Fruit fly (Drosophila melanogaster) whole organism, pupa: ENCODE measurements around the gene CG42718.

Experiments
- CG10348 ChIP-seq: fragments of 200-800 bp; sonication (Bioruptor generic); IDR thresholded peaks from 2 replicates; pipeline ENCODE4 v1.3.6; 2022; ENCODE audit warnings: missing biosample characterization, missing genetic modification characterization
- CG12605 ChIP-seq: fragments of 200-800 bp; sonication (Bioruptor generic); IDR thresholded peaks from 2 replicates; pipeline ENCODE4 v1.3.6; 2022; ENCODE audit warnings: missing biosample characterization, missing genetic modification characterization
- CG13204 ChIP-seq: fragments of 200-800 bp; sonication (Bioruptor generic); optimal IDR thresholded peaks from 2 replicates; lab custom pipeline; 2018; ENCODE audit warnings: missing biosample characterization, mild to moderate bottlenecking, missing genetic modification characterization, moderate library complexity
- CG14655 ChIP-seq: fragments of 200-800 bp; sonication (Bioruptor generic); optimal IDR thresholded peaks from 3 replicates; lab custom pipeline; 2017; ENCODE audit warnings: mild to moderate bottlenecking, missing biosample characterization, missing genetic modification reagents, missing genetic modification characterization
- CG15710 ChIP-seq: fragments of 200-800 bp; sonication (Bioruptor generic); optimal IDR thresholded peaks from 2 replicates; lab custom pipeline; 2018; ENCODE audit warnings: missing biosample characterization, mild to moderate bottlenecking, missing genetic modification characterization, moderate library complexity
- CG17806 ChIP-seq: fragments of 200-800 bp; sonication (Bioruptor generic); optimal IDR thresholded peaks from 2 replicates; lab custom pipeline; 2018; ENCODE audit warnings: missing biosample characterization, mild to moderate bottlenecking, missing genetic modification characterization, moderate library complexity
- CG32121 ChIP-seq: fragments of 200-800 bp; sonication (Bioruptor generic); IDR thresholded peaks from 2 replicates; pipeline ENCODE4 v1.3.6; 2022; ENCODE audit warnings: missing biosample characterization, missing genetic modification characterization
- CG34367 ChIP-seq: fragments of 200-800 bp; sonication (Bioruptor generic); optimal IDR thresholded peaks from 2 replicates; lab custom pipeline; 2018; ENCODE audit warnings: missing biosample characterization, mild to moderate bottlenecking, missing genetic modification characterization
- CG4496 ChIP-seq: fragments of 200-800 bp; sonication (Bioruptor generic); IDR thresholded peaks from 3 replicates; pipeline ENCODE4 v1.3.6; 2022; ENCODE audit warnings: missing biosample characterization, missing genetic modification characterization
- CG8159 ChIP-seq: fragments of 200-800 bp; sonication (Bioruptor generic); optimal IDR thresholded peaks from 3 replicates; lab custom pipeline; 2018; ENCODE audit warnings: missing biosample characterization, mild to moderate bottlenecking, missing genetic modification characterization, moderate library complexity
- CG8301 ChIP-seq: fragments of 200-800 bp; sonication (Bioruptor generic); optimal IDR thresholded peaks from 2 replicates; lab custom pipeline; 2018; ENCODE audit warnings: missing biosample characterization, mild to moderate bottlenecking, missing genetic modification characterization
- CG9948 ChIP-seq: fragments of 200-800 bp; sonication (Bioruptor generic); optimal IDR thresholded peaks from 2 replicates; lab custom pipeline; 2018; ENCODE audit warnings: missing biosample characterization, mild to moderate bottlenecking, missing genetic modification characterization, moderate library complexity
- D1 ChIP-seq: fragments of 200-800 bp; sonication (Bioruptor generic); optimal IDR thresholded peaks from 2 replicates; lab custom pipeline; 2018; ENCODE audit warnings: missing biosample characterization, mild to moderate bottlenecking, missing genetic modification characterization, moderate library complexity
- EcR ChIP-seq: fragments of 200-800 bp; sonication (Bioruptor generic); optimal IDR thresholded peaks from 3 replicates; lab custom pipeline; 2019; ENCODE audit warnings: missing biosample characterization, missing genetic modification characterization, mild to moderate bottlenecking, moderate library complexity, missing genetic modification reagents
- Ets98B ChIP-seq: fragments of 200-800 bp; sonication (Bioruptor generic); IDR thresholded peaks from 2 replicates; pipeline ENCODE4 v1.3.6; 2022; ENCODE audit warnings: missing biosample characterization, missing genetic modification characterization
- Pif1A ChIP-seq: fragments of 200-800 bp; sonication (Bioruptor generic); optimal IDR thresholded peaks from 3 replicates; lab custom pipeline; 2016; ENCODE audit warnings: missing biosample characterization, missing genetic modification characterization
- Pif1B ChIP-seq: fragments of 200-800 bp; sonication (Bioruptor generic); optimal IDR thresholded peaks from 3 replicates; lab custom pipeline; 2016; ENCODE audit warnings: missing biosample characterization, missing genetic modification characterization
- Snoo ChIP-seq: fragments of 200-800 bp; sonication (Bioruptor generic); optimal IDR thresholded peaks from 3 replicates; lab custom pipeline; 2017; ENCODE audit warnings: missing biosample characterization, mild to moderate bottlenecking, missing genetic modification characterization, inconsistent platforms
- fd96Ca ChIP-seq: fragments of 200-800 bp; sonication (Bioruptor generic); IDR thresholded peaks from 3 replicates; pipeline ENCODE4 v1.3.6; 2022; ENCODE audit warnings: missing biosample characterization, missing genetic modification characterization
- gl ChIP-seq: fragments of 200-800 bp; sonication (Bioruptor generic); optimal IDR thresholded peaks from 2 replicates; lab custom pipeline; 2018; ENCODE audit warnings: missing biosample characterization, mild to moderate bottlenecking, missing genetic modification characterization
- rn ChIP-seq: fragments of 200-800 bp; sonication (Bioruptor generic); IDR thresholded peaks from 2 replicates; pipeline ENCODE4 v1.3.6; 2022; ENCODE audit warnings: missing biosample characterization, missing genetic modification characterization

Gene CG42718

DNA sequence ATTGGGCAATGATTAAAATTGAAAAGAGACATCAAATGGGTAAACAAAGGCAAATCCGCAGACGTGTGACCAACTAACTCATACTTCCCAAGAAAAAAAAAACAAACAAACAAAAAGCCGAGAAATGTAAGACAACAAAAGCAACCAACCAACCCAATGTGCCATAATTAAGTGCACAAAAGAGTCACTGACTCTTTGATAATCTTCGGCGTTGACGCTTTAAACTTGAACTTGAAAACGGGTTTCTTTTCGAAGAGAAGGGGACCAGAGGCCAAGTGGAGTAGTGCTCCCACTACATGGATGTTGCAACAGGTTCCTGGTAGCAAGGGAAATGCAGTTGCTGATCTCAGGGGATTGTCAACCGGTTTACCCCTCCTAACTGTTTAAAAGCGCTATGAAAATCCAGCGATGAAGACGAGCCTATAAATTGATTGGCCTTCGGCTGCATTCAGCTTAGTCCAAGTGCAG lies 41.1 kb downstream of the CG42718 start, which contains the start of gene CG13064:
Gene CG13064, plus strand, starts transcription at position 418 of the 468 bp plus-strand sequence.
- no peak for TF ChIP-seq CG10348
- peak; percentile 96 for TF ChIP-seq EcR (GFP tag; lab: Kevin White, UChicago)

dm6 chr3L:16279171-16279570 lies 41.9 kb downstream of the CG42718 start, which contains the start of gene CG13050:
CG13050 (minus strand) TSS chr3L:16279271.
- TF ChIP-seq Ets98B (GFP tag; lab: Robert Waterston, UW) (no peak), fd96Ca (GFP tag; lab: Robert Waterston, UW) (no peak), CG14655 (GFP tag; lab: Kevin White, UChicago) (no peak), CG8159 (tag; lab: Kevin White, UChicago) (no peak), CG12605 (GFP tag; lab: Robert Waterston, UW) (no peak), CG4496 (GFP tag; lab: Robert Waterston, UW) (no peak), Pif1B (GFP tag; lab: Kevin White, UChicago) (no peak), CG34367 (tag; lab: Kevin White, UChicago) (no peak), gl (no peak), CG32121 (no peak), Pif1A (no peak), D1 (tag; lab: Kevin White, UChicago) (no peak)

- TF ChIP-seq CG34367 (tag; lab: Kevin White, UChicago) (no peak), CG17806 (tag; lab: Kevin White, UChicago) (no peak), CG9948 (tag; lab: Kevin White, UChicago) (no peak), Pif1B (GFP tag; lab: Kevin White, UChicago) (no peak), gl (no peak), rn (GFP tag; lab: Robert Waterston, UW) (no peak), Pif1A (no peak), Ets98B (GFP tag; lab: Robert Waterston, UW) (no peak), EcR (GFP tag; lab: Kevin White, UChicago) (no peak), CG8159 (tag; lab: Kevin White, UChicago) (no peak), D1 (tag; lab: Kevin White, UChicago) (no peak), CG14655 (GFP tag; lab: Kevin White, UChicago) (no peak), CG10348 (no peak), CG4496 (GFP tag; lab: Robert Waterston, UW) (no peak), CG8301 (no peak), CG12605 (GFP tag; lab: Robert Waterston, UW) (no peak), CG15710 (tag; lab: Kevin White, UChicago) (no peak), Snoo (tag; lab: Kevin White, UChicago) (no peak), CG32121 (no peak), fd96Ca (GFP tag; lab: Robert Waterston, UW) (no peak)
These were observed 43.9 kb downstream of the CG42718 start, which contains the start of gene CG13065 for dm6 chr3L:16277135-16277534. CG13065 (plus strand) TSS chr3L:16277435.

dm6 chr3L:16275391-16276017 lies 45.6 kb downstream of the CG42718 start:
- TF ChIP-seq CG12605 (GFP tag; lab: Robert Waterston, UW): no peak
- no peak for TF ChIP-seq D1 (tag; lab: Kevin White, UChicago)
- TF ChIP-seq CG10348: no peak
- TF ChIP-seq EcR (GFP tag; lab: Kevin White, UChicago): peak; percentile 75
- TF ChIP-seq CG8159 (tag; lab: Kevin White, UChicago): peak; percentile 63
- no peak for TF ChIP-seq CG32121
- no peak for TF ChIP-seq gl
- no peak for TF ChIP-seq Pif1A
- peak; percentile 39 for TF ChIP-seq CG17806 (tag; lab: Kevin White, UChicago)
- peak; percentile 41 for TF ChIP-seq CG14655 (GFP tag; lab: Kevin White, UChicago)
- TF ChIP-seq Ets98B (GFP tag; lab: Robert Waterston, UW): no peak
- peak; percentile 20 for TF ChIP-seq CG34367 (tag; lab: Kevin White, UChicago)
- TF ChIP-seq Snoo (tag; lab: Kevin White, UChicago): no peak
- TF ChIP-seq rn (GFP tag; lab: Robert Waterston, UW): no peak
- TF ChIP-seq CG8301: no peak
- no peak for TF ChIP-seq Pif1B (GFP tag; lab: Kevin White, UChicago)
- TF ChIP-seq fd96Ca (GFP tag; lab: Robert Waterston, UW): no peak
- no peak for TF ChIP-seq CG4496 (GFP tag; lab: Robert Waterston, UW)
- peak; percentile 41 for TF ChIP-seq CG15710 (tag; lab: Kevin White, UChicago)
- peak; percentile 49 for TF ChIP-seq CG9948 (tag; lab: Kevin White, UChicago)
- TF ChIP-seq CG13204 (GFP tag; lab: Kevin White, UChicago): no peak

DNA sequence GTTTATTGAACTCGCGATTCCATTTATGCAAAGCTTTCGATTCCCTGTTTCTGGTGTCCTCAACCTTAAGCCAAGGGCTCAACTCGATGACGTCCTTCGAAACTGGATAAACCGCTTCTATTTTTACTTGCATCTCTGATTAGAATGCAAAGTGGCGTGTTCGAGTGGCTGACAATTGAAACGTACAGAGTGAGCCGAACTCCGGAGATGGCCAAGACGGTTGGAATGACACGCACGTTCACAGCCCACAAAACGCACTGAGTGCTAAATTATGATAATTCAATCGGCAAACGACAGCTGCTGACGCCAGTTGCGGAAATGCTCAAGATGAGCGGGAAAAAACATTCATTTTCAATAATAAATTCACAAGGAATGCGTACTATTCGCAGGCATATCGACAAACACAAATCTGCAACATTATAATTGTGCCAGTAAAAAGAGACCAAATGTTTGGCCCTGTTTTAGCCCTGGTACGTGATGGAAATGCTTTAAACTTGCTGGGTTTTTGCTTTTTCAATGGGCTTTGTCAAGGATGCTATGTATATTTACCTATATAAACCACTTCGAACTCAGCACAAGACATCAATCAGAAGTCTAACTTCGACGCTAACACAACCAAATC lies 48.6 kb downstream of the CG42718 start, which contains the start of gene CG13066:
Gene CG13066, plus strand, starts transcription at position 572 of the 622 bp plus-strand sequence.
- TF ChIP-seq CG34367 (tag; lab: Kevin White, UChicago): no peak
- peak; percentile 13 for TF ChIP-seq EcR (GFP tag; lab: Kevin White, UChicago)
